Worm (Caenorhabditis elegans) whole organism, L4 larva: ENCODE results near the gene srw-98.

Experiments
- F49E8.2 ChIP-seq: sonication (generic microtip); optimal IDR thresholded peaks from 2 replicates; lab custom pipeline; 2016; ENCODE audit warnings: missing compliant biosample characterization, mild to moderate bottlenecking, missing genetic modification characterization, borderline replicate concordance
- ceh-82 ChIP-seq: sonication (generic microtip); optimal IDR thresholded peaks from 2 replicates; lab custom pipeline; 2017; ENCODE audit warnings: missing biosample characterization, missing genetic modification characterization
- fos-1 ChIP-seq: fragments of 150-350 bp; optimal IDR thresholded peaks from 2 replicates; lab custom pipeline; 2014; ENCODE audit warnings: missing biosample characterization, missing genetic modification characterization
- hmg-1.1 ChIP-seq: fragments of 200-800 bp; sonication (Bioruptor generic); IDR thresholded peaks from 2 replicates; pipeline ENCODE4 v1.3.6; 2022; ENCODE audit warnings: missing genetic modification reagents, missing genetic modification characterization, missing compliant biosample characterization
- madf-9 ChIP-seq: fragments of 200-800 bp; sonication (Bioruptor generic); conservative IDR thresholded peaks from 2 replicates; pipeline ENCODE4 v1.3.6; 2022; ENCODE audit warnings: missing genetic modification reagents, missing genetic modification characterization, missing compliant biosample characterization
- nhr-11 ChIP-seq: fragments of 150-350 bp; optimal IDR thresholded peaks from 2 replicates; lab custom pipeline; 2014; ENCODE audit warnings: missing biosample characterization, missing genetic modification characterization
- nhr-237 ChIP-seq: sonication (generic microtip); optimal IDR thresholded peaks from 2 replicates; lab custom pipeline; 2017; ENCODE audit warnings: missing biosample characterization, missing genetic modification characterization
- nhr-28 ChIP-seq: fragments of 150-350 bp; optimal IDR thresholded peaks from 2 replicates; lab custom pipeline; 2014; ENCODE audit warnings: missing biosample characterization, missing genetic modification characterization
- nhr-77 ChIP-seq: fragments of 150-350 bp; optimal IDR thresholded peaks from 2 replicates; lab custom pipeline; 2014; ENCODE audit warnings: missing biosample characterization, missing genetic modification characterization
- unc-62 ChIP-seq, 3 experiments: fragments of 150-350 bp in 1 of 3; sonication (generic microtip); optimal IDR thresholded peaks in 2 of 3; peaks in 1 of 3; 1 replicate in 1 of 3; 2 replicates in 2 of 3; lab custom pipeline; 2014 to 2017; ENCODE audit warnings: missing biosample characterization in 3 of 3, missing genetic modification characterization in 3 of 3, missing genetic modification reagents in 3 of 3, missing genotype in 1 of 3
- ztf-11 ChIP-seq: fragments of 150-350 bp; optimal IDR thresholded peaks from 2 replicates; lab custom pipeline; 2014; ENCODE audit warnings: missing biosample characterization, missing genetic modification characterization

ce11 chrV:1682279-1682678 lies 4.2 kb upstream of the srw-98 start, which contains the start of gene srh-3:
- TF ChIP-seq ceh-82 (tag; lab: Kevin White, UChicago): no peak
- TF ChIP-seq hmg-1.1 (GFP tag; lab: Robert Waterston, UW): no peak
- TF ChIP-seq nhr-28 (tag; lab: Kevin White, UChicago): no peak
- TF ChIP-seq madf-9 (GFP tag; lab: Robert Waterston, UW): no peak
- TF ChIP-seq nhr-237 (tag; lab: Kevin White, UChicago): no peak
- TF ChIP-seq nhr-11: no peak
- no peak for TF ChIP-seq nhr-77 (tag; lab: Kevin White, UChicago)
- no peak for TF ChIP-seq unc-62 (GFP tag; optimal IDR thresholded peaks at IDR 0.05 in 1 of 2; lab: Kevin White, UChicago)
- no peak for TF ChIP-seq unc-62 (tag; optimal IDR thresholded peaks at IDR 0.05; lab: Kevin White, UChicago)
- no peak for TF ChIP-seq fos-1 (tag; lab: Kevin White, UChicago)
- no peak for TF ChIP-seq ztf-11 (tag; lab: Kevin White, UChicago)
- no peak for TF ChIP-seq F49E8.2 (tag; lab: Kevin White, UChicago)
